Worm (Caenorhabditis elegans): ENCODE results near the gene trpp-9.
A peak's percentile ranks its signal among the peaks of the same experiment; 100 is the strongest.

Gene trpp-9

DNA sequence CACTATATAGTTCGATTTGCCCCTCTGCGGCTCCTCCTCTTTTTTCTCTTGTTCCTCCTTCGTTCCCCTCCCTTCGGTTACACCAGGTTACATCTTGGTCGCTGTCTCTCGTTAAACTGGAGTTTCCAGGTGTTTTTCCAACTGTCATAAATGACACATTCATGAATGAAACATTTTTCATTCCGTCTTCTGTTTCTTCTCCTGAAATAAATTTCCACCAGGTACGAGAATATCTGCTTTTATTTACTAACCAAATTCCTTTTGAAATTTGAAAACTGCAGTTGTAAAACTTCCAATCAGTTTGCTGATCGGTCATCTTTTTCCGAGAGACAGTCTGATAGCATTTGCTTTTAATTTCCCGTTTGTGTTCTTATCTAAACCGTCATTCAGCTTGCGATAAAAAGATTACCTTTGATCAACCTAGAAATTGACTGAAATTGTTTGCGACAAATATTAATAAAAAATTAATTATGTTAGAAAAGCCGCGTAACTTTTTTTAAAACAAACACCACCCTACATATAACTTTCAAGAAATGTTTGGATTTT is 7.5 kb upstream of the trpp-9 start, which contains the start of gene C35C5.10:
C35C5.10 (plus strand) TSS at position 51 of the 546 bp plus-strand sequence.
- TF ChIP-seq unc-3 (GFP tag; conservative IDR thresholded peaks at IDR 0.05), result no peak
- TF ChIP-seq unc-3 (tag; optimal IDR thresholded peaks at IDR 0.05), result no peak
- TF ChIP-seq ceh-6 (GFP tag; optimal IDR thresholded peaks at IDR 0.05), result no peak
- TF ChIP-seq pros-1 (tag; optimal IDR thresholded peaks at IDR 0.05), result no peak

DNA sequence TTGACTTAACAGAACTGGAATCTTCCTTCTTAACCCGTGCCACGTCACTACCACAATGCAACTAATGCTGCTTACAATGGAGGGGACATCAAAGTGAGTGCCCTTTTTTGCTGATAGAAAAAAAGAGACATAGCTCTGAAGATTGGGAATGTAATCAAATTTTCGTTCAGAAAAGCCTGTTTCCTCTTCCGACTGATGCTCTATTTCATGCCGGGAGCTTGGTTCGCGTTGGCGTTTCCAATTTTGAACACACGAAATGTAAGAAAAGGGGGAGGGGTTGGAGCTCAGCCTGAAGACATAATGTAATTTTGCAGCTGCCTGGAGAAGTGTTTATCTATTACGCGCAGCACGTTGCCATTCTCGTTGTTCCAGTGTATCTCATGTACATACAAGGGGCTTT is 5.6 kb upstream of the trpp-9 start:
- TF ChIP-seq unc-42 (tag; optimal IDR thresholded peaks at IDR 0.05) (peak; percentile 94), syd-9 (tag; optimal IDR thresholded peaks at IDR 0.05) (no peak), nhr-232 (tag; optimal IDR thresholded peaks at IDR 0.05) (no peak), dmd-4 (tag; optimal IDR thresholded peaks at IDR 0.05; ENCODE audit: borderline replicate concordance) (no peak)

DNA sequence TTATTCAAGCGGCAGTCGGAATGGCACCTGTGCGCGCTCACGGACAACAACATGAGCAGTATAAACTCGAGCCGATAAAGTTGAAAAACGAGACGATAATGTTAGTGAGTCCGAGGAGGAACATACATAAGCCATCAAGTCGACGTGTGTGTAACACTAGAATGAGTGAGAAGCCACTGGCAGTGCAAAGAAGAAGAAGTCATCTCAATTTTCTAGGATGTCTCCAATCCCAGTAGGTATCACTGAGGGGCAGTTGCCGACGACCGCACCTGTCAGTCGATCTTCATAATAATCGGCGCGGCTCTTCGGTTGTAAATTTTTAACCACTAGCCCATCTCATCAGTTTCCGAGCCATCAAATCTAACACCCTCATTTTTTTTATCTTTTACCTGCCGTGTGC is 3.6 kb upstream of the trpp-9 start:
- TF ChIP-seq rnt-1 (tag; optimal IDR thresholded peaks at IDR 0.05) (peak; percentile 61), dve-1 (tag; optimal IDR thresholded peaks at IDR 0.05) (no peak), ceh-34 (tag; optimal IDR thresholded peaks at IDR 0.05) (peak; percentile 65), syd-9 (tag; optimal IDR thresholded peaks at IDR 0.05) (no peak), lin-11 (tag; optimal IDR thresholded peaks at IDR 0.05) (no peak), pros-1 (tag; optimal IDR thresholded peaks at IDR 0.05) (no peak), unc-55 (GFP tag; optimal IDR thresholded peaks at IDR 0.05) (peak; percentile 29), K09A11.1 (tag; optimal IDR thresholded peaks at IDR 0.05; ENCODE audit: insufficient read depth) (no peak), ceh-9 (tag; optimal IDR thresholded peaks at IDR 0.05) (no peak)

DNA sequence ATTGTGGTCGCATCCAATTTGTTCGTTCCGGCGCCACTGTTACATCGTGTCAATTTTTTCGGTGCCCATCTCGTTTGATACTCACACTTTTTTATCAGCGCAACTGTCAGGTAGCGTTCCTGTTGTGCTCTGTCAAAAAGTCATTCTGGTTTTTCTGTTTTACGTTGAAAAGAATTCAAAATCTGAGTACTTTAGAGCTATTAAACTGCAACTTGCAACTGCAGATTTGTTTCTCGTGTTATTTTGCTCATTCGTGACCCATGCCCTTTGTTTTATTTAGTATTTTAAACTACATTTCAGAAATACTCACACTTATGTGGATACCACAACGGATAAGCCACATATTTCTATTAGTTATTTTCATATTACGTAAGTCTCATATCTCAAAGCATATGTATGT is 3.1 kb upstream of the trpp-9 start, which contains the start of gene lev-8:
lev-8 (plus strand) TSS at position 301 of the 400 bp plus-strand sequence.
- no peak for TF ChIP-seq fkh-10 (GFP tag; optimal IDR thresholded peaks at IDR 0.05)
- no peak for TF ChIP-seq elt-2 (tag; optimal IDR thresholded peaks at IDR 0.05)
- no peak for TF ChIP-seq madf-2 (tag; optimal IDR thresholded peaks at IDR 0.05)
- no peak for TF ChIP-seq hlh-15 (tag; optimal IDR thresholded peaks at IDR 0.05)
- TF ChIP-seq K02D7.2 (tag; optimal IDR thresholded peaks at IDR 0.05), result no peak
- no peak for TF ChIP-seq fkh-6 (tag; optimal IDR thresholded peaks at IDR 0.05)
- no peak for TF ChIP-seq ceh-2 (tag; optimal IDR thresholded peaks at IDR 0.05)
- no peak for TF ChIP-seq hlh-30 (tag; optimal IDR thresholded peaks at IDR 0.05; ENCODE audit: insufficient read depth)
- no peak for TF ChIP-seq ama-1 (optimal IDR thresholded peaks at IDR 0.05)
- no peak for TF ChIP-seq pros-1 (tag; optimal IDR thresholded peaks at IDR 0.05)
- no peak for TF ChIP-seq ceh-6 (GFP tag; optimal IDR thresholded peaks at IDR 0.05)
- no peak for TF ChIP-seq ceh-9 (tag; optimal IDR thresholded peaks at IDR 0.05)
- TF ChIP-seq ceh-34 (tag; optimal IDR thresholded peaks at IDR 0.05), result no peak

DNA sequence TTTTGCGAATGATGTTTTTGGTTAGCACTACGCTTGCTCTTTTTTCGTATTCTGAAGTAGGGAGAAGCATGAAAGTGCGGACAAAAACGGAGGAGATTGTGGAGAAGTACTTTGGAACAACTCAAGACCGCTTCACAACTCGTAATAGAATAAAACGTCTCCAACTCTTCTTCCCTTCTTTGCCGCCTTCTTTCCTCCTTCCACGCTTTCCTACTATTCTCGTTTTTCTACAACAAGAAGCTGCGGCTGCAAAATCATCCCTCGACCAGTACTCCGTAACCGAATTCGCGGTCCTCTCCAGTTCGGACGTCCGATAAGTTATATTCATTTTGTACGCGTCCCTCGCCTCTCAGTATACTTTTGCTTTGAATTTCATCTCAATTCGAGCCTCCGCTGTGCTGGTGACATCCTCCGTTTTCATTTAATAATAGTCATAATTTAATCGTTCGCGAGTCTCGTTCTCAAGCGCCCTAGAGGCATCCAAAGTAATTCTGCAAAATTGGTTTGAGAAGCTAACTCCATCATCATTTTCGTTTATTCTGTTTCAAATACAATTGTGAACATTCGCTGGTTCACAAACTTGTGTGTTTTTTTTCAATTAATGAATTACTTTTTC is 6.1 kb downstream of the trpp-9 start:
- TF ChIP-seq ceh-31 (tag; optimal IDR thresholded peaks at IDR 0.05), result peak; percentile 1
- no peak for TF ChIP-seq che-1 (tag; optimal IDR thresholded peaks at IDR 0.05)
- TF ChIP-seq unc-42 (tag; optimal IDR thresholded peaks at IDR 0.05), result peak; percentile 99
- TF ChIP-seq nfya-1 (tag; optimal IDR thresholded peaks at IDR 0.05), result no peak

DNA sequence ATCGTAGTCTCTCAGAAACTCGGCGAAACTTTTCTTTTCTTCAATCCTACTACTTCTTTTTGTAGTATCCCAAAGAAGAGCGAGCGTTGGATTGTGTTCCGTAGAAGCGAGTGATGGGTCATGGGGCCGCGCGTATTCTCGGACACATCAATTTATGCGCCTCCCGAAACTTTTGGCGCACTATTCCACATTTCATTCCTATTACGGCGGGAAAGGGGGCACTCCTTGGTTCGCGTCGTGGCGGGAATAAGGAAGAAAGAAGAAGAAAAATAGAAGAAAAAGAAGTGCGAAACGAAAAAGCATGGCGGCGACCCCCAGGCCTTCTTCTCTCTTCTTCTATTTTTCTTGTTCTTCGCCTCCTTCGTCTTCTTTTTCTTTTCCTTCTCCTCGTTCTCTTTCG is 8.0 kb downstream of the trpp-9 start:
- no peak for TF ChIP-seq hlh-6 (tag; optimal IDR thresholded peaks at IDR 0.05)
- peak; percentile 9 for TF ChIP-seq ceh-19 (GFP tag; optimal IDR thresholded peaks at IDR 0.05)
- peak; percentile 21 for TF ChIP-seq unc-42 (tag; optimal IDR thresholded peaks at IDR 0.05)

DNA sequence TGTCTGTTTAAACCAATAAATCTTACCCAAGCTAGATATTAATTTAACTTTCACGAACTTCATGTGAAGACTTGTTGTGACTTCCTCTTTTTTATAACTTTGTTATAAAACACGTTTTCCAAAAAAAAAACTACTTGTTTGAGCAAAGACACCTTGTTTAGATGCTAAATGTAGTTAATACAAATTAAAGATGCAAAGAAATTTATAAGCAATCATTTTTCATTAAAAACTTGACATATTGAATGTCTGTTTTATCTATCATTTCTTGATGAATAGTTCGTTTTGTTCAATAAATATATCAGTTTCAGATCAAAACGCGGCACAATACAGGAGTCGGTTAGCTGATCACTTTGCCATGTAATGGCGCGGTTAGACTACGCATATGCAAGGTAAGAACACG is 8.5 kb downstream of the trpp-9 start, which contains the start of gene frm-3:
frm-3 (plus strand) TSS at position 301 of the 400 bp plus-strand sequence.
- no peak for TF ChIP-seq ceh-24 (tag; optimal IDR thresholded peaks at IDR 0.05)
- TF ChIP-seq sox-2 (GFP tag; IDR thresholded peaks at IDR 0.05), result no peak
- no peak for TF ChIP-seq nfya-1 (tag; optimal IDR thresholded peaks at IDR 0.05)
- TF ChIP-seq mec-3 (tag; optimal IDR thresholded peaks at IDR 0.05; ENCODE audit: borderline replicate concordance), result no peak
- no peak for TF ChIP-seq pax-1 (tag; optimal IDR thresholded peaks at IDR 0.05)
- TF ChIP-seq ttx-3 (tag; optimal IDR thresholded peaks at IDR 0.05), result no peak
- no peak for TF ChIP-seq ceh-48 (tag; optimal IDR thresholded peaks at IDR 0.05)
- no peak for TF ChIP-seq ceh-6 (GFP tag; optimal IDR thresholded peaks at IDR 0.05)
- no peak for TF ChIP-seq dve-1 (tag; optimal IDR thresholded peaks at IDR 0.05)
- TF ChIP-seq npax-4 (tag; optimal IDR thresholded peaks at IDR 0.05), result no peak
- no peak for TF ChIP-seq lin-11 (tag; optimal IDR thresholded peaks at IDR 0.05)
- TF ChIP-seq fkh-10 (GFP tag; optimal IDR thresholded peaks at IDR 0.05), result no peak
- no peak for TF ChIP-seq ceh-18 (tag; optimal IDR thresholded peaks at IDR 0.05)
